Fruit fly (Drosophila melanogaster) whole organism, embryonic: Measurements from ENCODE around the gene CG8034.

ENCODE experiments used
- Atf3 ChIP-seq: fragments of 200-800 bp; sonication (Bioruptor generic); optimal IDR thresholded peaks from 3 replicates; lab custom pipeline; 2016; ENCODE audit warnings: missing biosample characterization, missing genetic modification characterization
- CG10147 ChIP-seq: fragments of 200-800 bp; sonication (Bioruptor generic); optimal IDR thresholded peaks from 2 replicates; lab custom pipeline; 2019; ENCODE audit warnings: missing biosample characterization, mild to moderate bottlenecking, missing genetic modification characterization, moderate library complexity
- CG12769 ChIP-seq: fragments of 200-800 bp; sonication (Bioruptor generic); optimal IDR thresholded peaks from 2 replicates; lab custom pipeline; 2019; ENCODE audit warnings: missing biosample characterization, mild to moderate bottlenecking, missing genetic modification characterization, moderate library complexity
- CG14965 ChIP-seq: fragments of 200-800 bp; sonication (Bioruptor generic); optimal IDR thresholded peaks from 2 replicates; lab custom pipeline; 2016; ENCODE audit warnings: missing biosample characterization, missing genetic modification characterization, borderline replicate concordance
- CG15269 ChIP-seq: fragments of 200-800 bp; sonication (Bioruptor generic); optimal IDR thresholded peaks from 2 replicates; lab custom pipeline; 2018; ENCODE audit warnings: missing biosample characterization, mild to moderate bottlenecking, missing genetic modification characterization, moderate library complexity
- CG15479 ChIP-seq: fragments of 200-800 bp; sonication (Bioruptor generic); optimal IDR thresholded peaks from 3 replicates; lab custom pipeline; 2019; ENCODE audit warnings: missing biosample characterization, mild to moderate bottlenecking, missing genetic modification characterization, moderate library complexity
- CG1647 ChIP-seq: fragments of 200-800 bp; sonication (Bioruptor generic); optimal IDR thresholded peaks from 3 replicates; lab custom pipeline; 2016; ENCODE audit warnings: missing biosample characterization, missing genetic modification characterization
- CG16863 ChIP-seq: fragments of 200-800 bp; sonication (Bioruptor generic); optimal IDR thresholded peaks from 3 replicates; lab custom pipeline; 2016; ENCODE audit warnings: missing biosample characterization, missing genetic modification characterization
- CG17568 ChIP-seq: fragments of 200-800 bp; sonication (Bioruptor generic); optimal IDR thresholded peaks from 2 replicates; lab custom pipeline; 2018; ENCODE audit warnings: missing biosample characterization, mild to moderate bottlenecking, missing genetic modification characterization, moderate library complexity
- CG3065 ChIP-seq: fragments of 200-800 bp; sonication (Bioruptor generic); optimal IDR thresholded peaks from 2 replicates; lab custom pipeline; 2016; ENCODE audit warnings: missing biosample characterization, missing genetic modification characterization
- CG43689 ChIP-seq: fragments of 200-800 bp; sonication (Bioruptor generic); IDR thresholded peaks from 2 replicates; pipeline ENCODE4 v1.3.6; 2022; ENCODE audit warnings: missing biosample characterization, missing genetic modification characterization
- CG8089 ChIP-seq: fragments of 200-800 bp; sonication (Bioruptor generic); optimal IDR thresholded peaks from 3 replicates; lab custom pipeline; 2016; ENCODE audit warnings: missing biosample characterization, missing genetic modification characterization
- CG8388 ChIP-seq: fragments of 200-800 bp; sonication (Bioruptor generic); optimal IDR thresholded peaks from 2 replicates; lab custom pipeline; 2019; ENCODE audit warnings: missing biosample characterization, mild to moderate bottlenecking, missing genetic modification characterization, moderate library complexity
- CG8924 ChIP-seq: fragments of 200-800 bp; optimal IDR thresholded peaks from 3 replicates; lab custom pipeline; 2019; ENCODE audit warnings: missing biosample characterization, mild to moderate bottlenecking, missing genetic modification characterization, moderate library complexity
- Drgx ChIP-seq: fragments of 200-800 bp; sonication (Bioruptor generic); IDR thresholded peaks from 2 replicates; pipeline ENCODE4 v1.3.6; 2022; ENCODE audit warnings: missing biosample characterization, missing genetic modification characterization
- Eip74EF ChIP-seq, 2 experiments: fragments of 200-800 bp in 1 of 2; fragments of >200 bp in 1 of 2; sonication (Bioruptor generic) in 1 of 2; optimal IDR thresholded peaks; 2 replicates each; lab custom pipeline; 2017 to 2019; ENCODE audit warnings: missing biosample characterization in 2 of 2, missing genetic modification characterization in 2 of 2, mild to moderate bottlenecking in 1 of 2, moderate library complexity in 1 of 2
- Ets97D ChIP-seq: fragments of 200-800 bp; sonication (Bioruptor generic); optimal IDR thresholded peaks from 3 replicates; lab custom pipeline; 2016; ENCODE audit warnings: missing biosample characterization, missing genetic modification characterization
- HLHmδ ChIP-seq: fragments of 200-800 bp; sonication (Bioruptor generic); optimal IDR thresholded peaks from 2 replicates; lab custom pipeline; 2018; ENCODE audit warnings: missing biosample characterization, mild to moderate bottlenecking, missing genetic modification characterization, moderate library complexity
- HmgD ChIP-seq: fragments of 200-800 bp; sonication (Bioruptor generic); optimal IDR thresholded peaks from 3 replicates; lab custom pipeline; 2016; ENCODE audit warnings: missing biosample characterization, missing genetic modification characterization
- Hmx ChIP-seq: fragments of 200-800 bp; sonication (Bioruptor generic); optimal IDR thresholded peaks from 2 replicates; lab custom pipeline; 2016; ENCODE audit warnings: missing biosample characterization, missing genetic modification characterization
- Mes4 ChIP-seq: fragments of 200-800 bp; sonication (Bioruptor generic); optimal IDR thresholded peaks from 2 replicates; lab custom pipeline; 2016; ENCODE audit warnings: missing biosample characterization, missing genetic modification characterization
- Sox102F ChIP-seq: fragments of 200-800 bp; sonication (Bioruptor generic); optimal IDR thresholded peaks from 2 replicates; lab custom pipeline; 2018; ENCODE audit warnings: missing biosample characterization, mild to moderate bottlenecking, missing genetic modification characterization, moderate library complexity
- Tbp ChIP-seq: fragments of >200 bp; optimal IDR thresholded peaks from 2 replicates; lab custom pipeline; 2018; ENCODE audit warnings: missing biosample characterization, missing genetic modification characterization
- Vsx1 ChIP-seq: fragments of 200-800 bp; sonication (Bioruptor generic); optimal IDR thresholded peaks from 2 replicates; lab custom pipeline; 2017; ENCODE audit warnings: missing biosample characterization, mild to moderate bottlenecking, missing genetic modification characterization, missing genetic modification reagents
- YL-1 ChIP-seq: fragments of 200-800 bp; sonication (Bioruptor generic); optimal IDR thresholded peaks from 3 replicates; lab custom pipeline; 2017; ENCODE audit warnings: missing biosample characterization, mild to moderate bottlenecking, missing genetic modification characterization
- ato ChIP-seq: fragments of 200-800 bp; sonication (Bioruptor generic); IDR thresholded peaks from 2 replicates; pipeline ENCODE4 v1.3.6; 2022; ENCODE audit warnings: missing biosample characterization, missing genetic modification characterization; ENCODE audit not compliant: partially characterized antibody
- chif ChIP-seq, 2 experiments: fragments of 200-800 bp; sonication (Bioruptor generic); optimal IDR thresholded peaks; 3 replicates each; lab custom pipeline; 2016; ENCODE audit warnings: missing biosample characterization in 2 of 2, missing genetic modification characterization in 2 of 2
- chm ChIP-seq: fragments of 200-800 bp; sonication (Bioruptor generic); IDR thresholded peaks from 2 replicates; pipeline ENCODE4 v1.3.6; 2022; ENCODE audit warnings: missing biosample characterization, missing genetic modification characterization
- disco-r ChIP-seq: fragments of 200-800 bp; sonication (Bioruptor generic); optimal IDR thresholded peaks from 2 replicates; lab custom pipeline; 2016; ENCODE audit warnings: missing biosample characterization, missing genetic modification characterization
- fu2 ChIP-seq: fragments of 200-800 bp; sonication (Bioruptor generic); optimal IDR thresholded peaks from 2 replicates; lab custom pipeline; 2016; ENCODE audit warnings: missing biosample characterization, missing genetic modification characterization
- gcm ChIP-seq: fragments of 200-800 bp; sonication (Bioruptor generic); optimal IDR thresholded peaks from 2 replicates; lab custom pipeline; 2019; ENCODE audit warnings: missing biosample characterization, mild to moderate bottlenecking, missing genetic modification characterization, moderate library complexity
- jing ChIP-seq: fragments of 200-800 bp; sonication (Bioruptor generic); optimal IDR thresholded peaks from 2 replicates; lab custom pipeline; 2018; ENCODE audit warnings: missing biosample characterization, mild to moderate bottlenecking, missing genetic modification characterization
- knrl ChIP-seq: fragments of 200-800 bp; sonication (Bioruptor generic); IDR thresholded peaks from 3 replicates; pipeline ENCODE4 v1.3.6; 2022; ENCODE audit warnings: missing biosample characterization, missing genetic modification characterization; ENCODE audit not compliant: partially characterized antibody
- lmd ChIP-seq: fragments of 200-800 bp; sonication (Bioruptor generic); IDR thresholded peaks from 2 replicates; pipeline ENCODE4 v1.3.6; 2022; ENCODE audit warnings: missing biosample characterization, missing genetic modification characterization
- lov ChIP-seq, 2 experiments: fragments of 200-800 bp in 1 of 2; fragments of >200 bp in 1 of 2; sonication (Bioruptor generic) in 1 of 2; IDR thresholded peaks in 1 of 2; optimal IDR thresholded peaks in 1 of 2; 2 replicates in 1 of 2; 3 replicates in 1 of 2; pipeline versions ENCODE4 v1.3.6 to Lab custom; 2017 to 2022; ENCODE audit warnings: missing biosample characterization in 1 of 2, missing genetic modification characterization in 1 of 2
- nmo ChIP-seq: fragments of 200-800 bp; sonication (Bioruptor generic); optimal IDR thresholded peaks from 2 replicates; lab custom pipeline; 2018; ENCODE audit warnings: missing biosample characterization, mild to moderate bottlenecking, missing genetic modification characterization, moderate library complexity
- nom ChIP-seq: fragments of 200-800 bp; sonication (Bioruptor generic); optimal IDR thresholded peaks from 2 replicates; lab custom pipeline; 2017; ENCODE audit warnings: missing biosample characterization, missing genetic modification characterization, mild to moderate bottlenecking, moderate library complexity, missing genetic modification reagents
- ranshi ChIP-seq: fragments of 200-800 bp; sonication (Bioruptor generic); IDR thresholded peaks from 2 replicates; pipeline ENCODE4 v1.3.6; 2022; ENCODE audit warnings: missing biosample characterization, missing genetic modification characterization
- run ChIP-seq: fragments of 200-800 bp; sonication (Bioruptor generic); optimal IDR thresholded peaks from 3 replicates; lab custom pipeline; 2018; ENCODE audit warnings: missing biosample characterization, mild to moderate bottlenecking, missing genetic modification characterization
- sc ChIP-seq, 3 experiments: fragments of >200 bp in 2 of 3; fragments of 200-800 bp in 1 of 3; sonication (Bioruptor generic) in 1 of 3; optimal IDR thresholded peaks; 2 replicates in 2 of 3; 3 replicates in 1 of 3; lab custom pipeline; 2017; ENCODE audit warnings: mild to moderate bottlenecking in 1 of 3, missing biosample characterization in 1 of 3, missing genetic modification characterization in 1 of 3, missing genetic modification reagents in 1 of 3
- scrt ChIP-seq: fragments of 200-800 bp; sonication (Bioruptor generic); optimal IDR thresholded peaks from 2 replicates; lab custom pipeline; 2018; ENCODE audit warnings: missing biosample characterization, mild to moderate bottlenecking, missing genetic modification characterization, moderate library complexity
- seq ChIP-seq: fragments of 200-800 bp; sonication (Bioruptor generic); IDR thresholded peaks from 2 replicates; pipeline ENCODE4 v1.3.6; 2022; ENCODE audit warnings: missing biosample characterization, missing genetic modification characterization
- shn ChIP-seq: fragments of 200-800 bp; sonication (Bioruptor generic); optimal IDR thresholded peaks from 3 replicates; lab custom pipeline; 2016; ENCODE audit warnings: missing biosample characterization, missing genetic modification characterization
- ssp ChIP-seq: fragments of 200-800 bp; sonication (Bioruptor generic); IDR thresholded peaks from 2 replicates; pipeline ENCODE4 v1.3.6; 2022; ENCODE audit warnings: missing biosample characterization, missing genetic modification characterization
- trem ChIP-seq: fragments of 200-800 bp; optimal IDR thresholded peaks from 3 replicates; lab custom pipeline; 2019; ENCODE audit warnings: missing biosample characterization, mild to moderate bottlenecking, missing genetic modification characterization, moderate library complexity
- zfh1 ChIP-seq: fragments of 200-800 bp; sonication (Bioruptor generic); IDR thresholded peaks from 3 replicates; pipeline ENCODE4 v1.3.6; 2022; ENCODE audit warnings: missing biosample characterization, missing genetic modification characterization

The CG8034 gene

DNA sequence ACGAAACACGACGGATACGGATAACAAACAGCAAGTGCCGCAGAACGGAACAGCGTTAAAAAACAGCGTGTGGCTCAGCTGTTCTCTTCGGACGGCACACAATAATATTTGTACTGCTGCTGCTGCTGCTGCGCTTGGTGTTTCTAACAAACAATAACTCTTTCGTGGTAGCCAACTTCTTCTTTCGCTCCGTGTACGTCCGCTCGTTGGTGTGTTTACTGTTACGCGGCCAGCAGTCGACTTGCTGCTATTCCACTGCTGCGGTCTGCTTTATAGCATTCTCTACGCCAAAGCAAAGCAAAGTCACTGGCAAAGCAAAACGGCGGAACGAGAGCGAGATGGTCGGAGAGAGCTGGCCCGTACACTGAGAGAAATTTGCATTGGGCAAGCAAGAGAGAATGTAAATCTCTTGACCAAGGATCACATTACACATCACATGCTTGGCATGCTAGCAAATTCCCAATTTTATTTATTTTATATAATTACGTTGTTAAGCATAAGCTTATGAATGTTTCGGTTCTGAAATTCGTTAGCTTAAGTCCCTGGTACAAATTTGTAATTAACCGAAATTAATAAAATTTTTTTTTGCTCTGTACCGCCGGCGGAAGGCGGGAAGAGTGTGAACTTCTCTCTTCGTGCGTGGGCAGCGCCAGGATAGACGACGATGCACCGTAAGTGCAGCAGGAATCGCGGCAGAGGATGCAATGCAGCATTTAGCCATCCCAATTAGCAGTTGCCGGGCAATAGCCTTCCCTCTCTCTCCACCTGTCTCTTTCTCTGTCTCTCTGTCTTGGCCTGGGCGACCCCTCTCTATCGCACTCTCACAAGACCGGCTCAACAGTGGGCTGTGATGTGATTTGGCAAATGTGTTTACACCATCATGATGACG is 24.1 kb upstream of the CG8034 start, which contains the start of gene out (continued):
- TF ChIP-seq sc (optimal IDR thresholded peaks at IDR 0.05; lab: Kevin White, UChicago) (no peak), sc (GFP tag; optimal IDR thresholded peaks at IDR 0.05; lab: Kevin White, UChicago) (peak; percentile 94), nmo (GFP tag; lab: Kevin White, UChicago) (peak; percentile 97), CG3065 (peak; percentile 79), ato (GFP tag; lab: Robert Waterston, UW) (0 out of 2 replicates have a peak, but pooled peaks have one; percentile 29), Ets97D (peak; percentile 40), CG16863 (peak; percentile 78), seq (GFP tag; lab: Robert Waterston, UW) (peak; percentile 96), CG8089 (GFP tag; lab: Kevin White, UChicago) (peak; percentile 77), ssp (peak; percentile 85), Eip74EF (GFP tag; optimal IDR thresholded peaks at IDR 0.05; lab: Kevin White, UChicago) (peak in 1 of 2 experiments; percentile 89), jing (GFP tag; lab: Kevin White, UChicago) (peak; percentile 83), zfh1 (GFP tag; lab: Robert Waterston, UW) (peak; percentile 96), CG10147 (GFP tag; lab: Kevin White, UChicago) (peak; percentile 92), Sox102F (GFP tag; lab: Kevin White, UChicago) (peak; percentile 93), CG15479 (GFP tag; lab: Kevin White, UChicago) (peak; percentile 66), CG17568 (GFP tag; lab: Kevin White, UChicago) (peak; percentile 89), disco-r (GFP tag; lab: Kevin White, UChicago) (peak; percentile 54), CG43689 (GFP tag; lab: Robert Waterston, UW) (peak; percentile 82), lmd (GFP tag; lab: Robert Waterston, UW) (peak; percentile 97), CG14965 (GFP tag; lab: Kevin White, UChicago) (peak; percentile 22), shn (GFP tag; lab: Kevin White, UChicago) (peak; percentile 76), scrt (peak; percentile 89), fu2 (GFP tag; lab: Kevin White, UChicago) (peak; percentile 75), Vsx1 (GFP tag; lab: Kevin White, UChicago) (peak; percentile 93), YL-1 (GFP tag; lab: Kevin White, UChicago) (peak; percentile 75), Drgx (peak; percentile 95), lov (optimal IDR thresholded peaks at IDR 0.05; lab: Kevin White, UChicago) (no peak), lov (GFP tag; IDR thresholded peaks at IDR 0.05; lab: Robert Waterston, UW) (peak; percentile 93), chif (GFP tag; optimal IDR thresholded peaks at IDR 0.05; lab: Kevin White, UChicago) (peak; percentile 76 to 91), trem (peak; percentile 87), Hmx (peak; percentile 74), HmgD (GFP tag; lab: Kevin White, UChicago) (no peak), CG8388 (GFP tag; lab: Kevin White, UChicago) (peak; percentile 93), CG1647 (GFP tag; lab: Kevin White, UChicago) (peak; percentile 79), ranshi (GFP tag; lab: Robert Waterston, UW) (peak; percentile 92), CG15269 (peak; percentile 94), Mes4 (GFP tag; lab: Kevin White, UChicago) (peak; percentile 78), Tbp (GFP tag; lab: Kevin White, UChicago) (no peak), Atf3 (GFP tag; lab: Kevin White, UChicago) (peak; percentile 75), CG8924 (peak; percentile 95), run (peak; percentile 83), HLHmδ (GFP tag; lab: Kevin White, UChicago) (peak; percentile 31), CG12769 (tag; lab: Kevin White, UChicago) (peak; percentile 88), knrl (GFP tag; lab: Robert Waterston, UW) (0 out of 3 replicates have a peak, but pooled peaks have one; percentile 15), chm (GFP tag; lab: Robert Waterston, UW) (peak; percentile 91), nom (GFP tag; lab: Kevin White, UChicago) (peak; percentile 85), gcm (peak; percentile 91)
